Worm (Caenorhabditis elegans) whole organism, L4/young adult: ENCODE measurements around the gene F22E12.1.

Source experiments
- W03F9.2 ChIP-seq: fragments of 150-350 bp; optimal IDR thresholded peaks from 2 replicates; lab custom pipeline; 2014; ENCODE audit warnings: missing biosample characterization, missing genetic modification characterization
- dao-5 ChIP-seq: sonication (generic microtip); optimal IDR thresholded peaks from 2 replicates; lab custom pipeline; 2016; ENCODE audit warnings: missing genotype, missing genetic modification characterization, moderate library complexity, missing compliant biosample characterization
- him-1 ChIP-seq: sonication (generic microtip); optimal IDR thresholded peaks from 2 replicates; lab custom pipeline; 2016; ENCODE audit warnings: missing genotype, missing genetic modification reagents, missing genetic modification characterization, missing compliant biosample characterization

F22E12.1 gene

DNA sequence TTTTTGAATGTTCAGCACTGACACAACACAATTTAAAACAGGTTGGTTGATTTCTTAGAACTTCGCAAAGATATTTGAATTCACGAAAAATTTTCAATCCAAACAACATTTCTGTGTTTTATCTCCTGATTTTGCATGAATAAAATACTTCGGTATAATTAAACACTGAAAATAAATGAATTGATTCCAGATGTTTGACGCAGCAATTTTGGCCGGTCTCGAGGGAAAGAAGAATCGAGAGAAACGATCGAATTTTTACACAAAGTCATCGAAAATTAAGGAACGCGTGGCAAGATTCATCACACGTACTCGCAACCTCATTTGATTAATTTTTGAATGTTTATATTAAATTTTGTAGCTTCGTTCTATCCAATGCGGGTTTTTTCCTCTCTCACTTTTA, 7.0 kb upstream of the F22E12.1 start:
- TF ChIP-seq him-1 (tag; lab: Kevin White, UChicago) (no peak), W03F9.2 (tag; lab: Kevin White, UChicago) (no peak), dao-5 (tag; lab: Kevin White, UChicago) (no peak)

DNA sequence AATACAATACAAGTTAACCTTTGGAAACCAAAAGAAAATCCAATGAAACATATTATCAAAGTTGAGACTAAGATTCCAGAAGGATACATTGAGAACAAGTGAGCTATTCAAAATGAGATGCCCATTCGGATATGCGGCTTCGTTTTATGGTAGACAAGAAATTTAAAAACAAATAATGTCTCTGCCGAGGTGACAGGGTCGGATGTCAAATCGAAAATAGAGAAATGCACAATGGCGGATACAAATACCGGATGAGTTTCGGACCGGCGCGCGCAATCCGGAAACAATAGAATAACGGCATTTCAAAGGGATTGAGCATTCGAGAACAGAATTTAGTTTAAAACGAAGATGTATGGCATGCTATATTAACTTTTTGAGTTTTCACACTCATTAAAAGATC, 6.1 kb upstream of the F22E12.1 start, which contains the start of gene F22E12.3:
F22E12.3 (minus strand) TSS at position 101 of the 400 bp plus-strand sequence.
- TF ChIP-seq him-1 (tag; lab: Kevin White, UChicago) (no peak), dao-5 (tag; lab: Kevin White, UChicago) (no peak), W03F9.2 (tag; lab: Kevin White, UChicago) (no peak)

DNA sequence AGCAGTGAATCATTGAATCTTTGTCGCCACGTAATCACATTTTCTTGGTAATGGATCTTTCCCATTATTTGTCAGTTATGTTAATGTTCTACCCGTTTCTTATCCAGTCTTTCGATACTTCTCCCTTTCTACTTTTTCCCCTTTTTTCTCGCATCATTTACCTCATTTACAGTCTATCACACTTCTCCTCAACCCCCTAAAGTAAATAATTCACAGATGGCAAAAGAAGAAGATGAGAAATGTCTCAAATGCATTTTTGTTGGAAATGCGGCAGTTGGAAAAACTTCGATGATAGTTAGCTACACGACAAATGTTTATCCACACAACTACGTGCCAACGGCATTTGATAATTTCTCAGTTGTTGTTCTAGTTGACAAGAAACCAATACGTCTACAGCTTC, 4.9 kb upstream of the F22E12.1 start, which contains the start of gene chw-1:
chw-1 (plus strand) TSS at position 217 of the 400 bp plus-strand sequence.
- TF ChIP-seq W03F9.2 (tag; lab: Kevin White, UChicago) (no peak), dao-5 (tag; lab: Kevin White, UChicago) (no peak), him-1 (tag; lab: Kevin White, UChicago) (no peak)

DNA sequence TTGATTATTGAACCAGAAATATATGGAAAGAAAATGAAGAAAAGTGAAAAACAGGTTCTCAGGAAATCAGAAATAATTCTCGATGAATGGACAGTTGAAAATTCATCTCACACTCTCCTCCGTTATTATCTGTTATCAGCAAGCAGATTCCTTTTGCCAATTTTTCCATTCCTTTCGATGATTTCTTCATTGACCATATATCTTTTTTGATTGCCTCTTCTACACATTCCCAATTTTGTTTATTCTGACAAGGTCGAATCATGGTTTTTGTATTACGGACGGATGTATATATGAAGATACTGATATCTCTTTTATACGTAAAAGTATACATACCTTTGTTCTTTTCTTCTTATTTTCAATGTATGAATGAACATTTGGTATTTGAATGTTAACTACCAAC, 3.5 kb upstream of the F22E12.1 start:
- no peak for TF ChIP-seq him-1 (tag; lab: Kevin White, UChicago)
- no peak for TF ChIP-seq dao-5 (tag; lab: Kevin White, UChicago)
- TF ChIP-seq W03F9.2 (tag; lab: Kevin White, UChicago): no peak

DNA sequence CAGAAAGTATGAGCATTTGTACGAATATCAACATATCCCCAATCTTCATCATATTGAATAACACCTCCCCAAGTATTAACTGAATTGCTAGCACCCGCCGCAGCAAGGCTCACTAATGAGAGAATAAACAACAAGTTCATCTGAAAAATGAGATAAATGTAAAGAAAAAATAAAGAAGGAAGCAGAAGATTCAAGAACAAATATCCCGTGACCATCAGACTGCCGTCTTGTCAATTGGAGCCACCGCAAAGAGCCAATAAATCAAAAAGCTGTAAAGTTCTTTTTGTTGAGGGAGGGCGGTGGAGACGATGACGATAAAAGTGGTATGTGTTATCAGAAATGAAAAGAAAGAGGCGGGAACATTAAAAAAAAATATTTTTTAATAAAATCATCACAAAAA, 3.7 kb downstream of the F22E12.1 start, which contains the start of gene Y32F6A.5:
Y32F6A.5 (minus strand) TSS at position 140 of the 400 bp plus-strand sequence.
- TF ChIP-seq him-1 (tag; lab: Kevin White, UChicago) (no peak), dao-5 (tag; lab: Kevin White, UChicago) (no peak), W03F9.2 (tag; lab: Kevin White, UChicago) (no peak)

DNA sequence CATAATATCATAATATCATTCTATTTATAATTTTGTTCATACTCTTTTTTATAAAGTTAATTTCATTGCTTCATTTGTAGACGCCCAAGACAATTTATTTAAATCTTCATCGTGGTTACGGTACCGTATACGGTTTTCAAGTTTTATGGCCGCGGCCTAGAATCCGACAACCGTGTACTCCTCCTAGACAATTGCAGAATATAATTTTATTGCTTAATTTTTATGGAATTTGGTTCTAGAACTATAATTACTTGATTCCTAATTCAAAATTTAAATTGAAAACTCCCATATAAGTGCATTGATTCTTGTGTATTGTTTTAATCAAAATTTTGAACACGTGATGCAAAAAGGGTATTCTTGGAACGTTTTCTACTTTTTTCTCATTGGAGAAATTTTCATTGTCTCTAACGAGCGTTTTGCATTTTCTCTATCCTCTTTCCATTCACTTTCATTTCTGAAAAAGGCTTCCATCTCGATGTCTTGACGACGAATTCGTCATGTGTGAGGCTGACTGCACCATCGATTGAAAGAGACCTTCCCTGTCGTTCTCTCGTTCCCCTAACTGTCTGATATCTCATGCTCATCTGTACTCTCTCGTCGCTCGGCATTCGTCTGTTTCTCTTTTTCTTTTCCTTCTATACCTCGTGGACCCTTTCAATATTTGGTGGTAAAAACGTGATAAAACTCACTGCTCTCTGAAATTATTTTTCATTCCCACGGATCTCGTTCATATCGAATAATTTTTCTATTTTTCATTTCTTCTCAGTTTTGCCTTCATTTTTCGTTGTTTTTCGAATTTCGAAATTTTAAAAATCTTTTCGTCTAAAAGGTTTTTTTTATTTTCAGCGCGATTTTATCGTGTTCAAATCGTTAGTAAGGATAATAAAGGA, 15.8 kb downstream of the F22E12.1 start, which contains the start of gene pap-1:
pap-1 (plus strand) TSS at position 840 of the 890 bp plus-strand sequence.
- TF ChIP-seq dao-5 (tag; lab: Kevin White, UChicago) (no peak), W03F9.2 (tag; lab: Kevin White, UChicago) (no peak), him-1 (tag; lab: Kevin White, UChicago) (no peak)

DNA sequence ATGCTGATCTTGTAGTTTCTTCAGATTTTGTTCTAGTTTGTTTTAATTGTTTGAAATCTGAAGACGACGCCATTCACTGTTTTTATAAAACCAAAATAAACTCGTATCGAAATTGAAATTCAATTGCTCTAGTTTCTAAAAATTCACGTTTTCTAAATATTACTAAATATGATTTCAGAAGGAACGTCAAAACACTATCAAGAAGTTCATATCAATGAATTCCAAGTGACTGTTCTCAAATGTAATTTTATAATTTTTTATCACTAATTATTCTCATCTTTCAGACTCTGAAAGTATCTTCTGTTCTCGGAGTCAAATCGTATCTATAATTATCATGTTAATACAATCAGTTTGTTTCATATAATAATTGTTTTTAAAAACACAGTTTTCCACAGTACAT, 16.4 kb downstream of the F22E12.1 start, which contains the start of gene snf-10:
snf-10 (minus strand) TSS at position 101 of the 400 bp plus-strand sequence.
- TF ChIP-seq dao-5 (tag; lab: Kevin White, UChicago): no peak
- TF ChIP-seq him-1 (tag; lab: Kevin White, UChicago): no peak
- TF ChIP-seq W03F9.2 (tag; lab: Kevin White, UChicago): no peak

DNA sequence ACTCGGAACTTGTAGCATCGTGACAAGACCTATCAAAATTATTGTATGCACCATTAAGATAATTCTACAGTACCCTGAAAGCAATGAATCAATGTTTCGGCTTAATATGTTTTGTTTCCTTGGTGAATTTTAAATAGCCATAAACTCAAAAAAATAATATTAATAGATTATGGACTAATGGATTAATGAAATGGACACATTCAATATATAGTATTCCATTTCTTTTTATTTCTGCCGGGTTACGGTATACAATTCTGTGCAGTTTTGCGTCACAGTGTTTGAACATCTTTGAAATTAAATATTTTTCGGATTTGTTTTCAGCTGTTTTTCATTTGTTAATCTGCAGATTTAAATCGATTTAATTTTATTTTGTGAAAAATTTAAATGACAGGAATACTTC, 20.5 kb downstream of the F22E12.1 start, which contains the start of gene set-22:
set-22 (plus strand) TSS at position 301 of the 400 bp plus-strand sequence.
- TF ChIP-seq W03F9.2 (tag; lab: Kevin White, UChicago): no peak
- TF ChIP-seq him-1 (tag; lab: Kevin White, UChicago): no peak

DNA sequence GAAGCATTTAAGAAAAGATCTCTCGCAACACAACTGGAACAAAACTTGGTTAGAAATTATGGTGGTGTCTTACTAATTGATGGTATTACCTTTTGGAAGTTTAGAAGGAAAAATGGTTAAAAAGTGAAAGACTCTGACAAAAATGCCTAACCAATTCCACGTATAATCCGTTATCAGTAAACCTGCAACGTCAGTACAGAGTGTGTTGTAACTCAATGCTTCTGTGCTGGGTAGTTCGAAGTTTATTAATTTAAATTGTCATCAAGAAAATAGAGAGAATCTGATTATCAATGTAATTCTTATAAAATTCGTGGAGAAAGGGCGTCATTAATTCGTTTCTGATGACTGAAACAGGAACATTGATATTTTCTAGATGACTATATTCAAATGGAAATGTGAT, 21.9 kb downstream of the F22E12.1 start:
- TF ChIP-seq dao-5 (tag; lab: Kevin White, UChicago) (no peak), W03F9.2 (tag; lab: Kevin White, UChicago) (no peak), him-1 (tag; lab: Kevin White, UChicago) (no peak)

DNA sequence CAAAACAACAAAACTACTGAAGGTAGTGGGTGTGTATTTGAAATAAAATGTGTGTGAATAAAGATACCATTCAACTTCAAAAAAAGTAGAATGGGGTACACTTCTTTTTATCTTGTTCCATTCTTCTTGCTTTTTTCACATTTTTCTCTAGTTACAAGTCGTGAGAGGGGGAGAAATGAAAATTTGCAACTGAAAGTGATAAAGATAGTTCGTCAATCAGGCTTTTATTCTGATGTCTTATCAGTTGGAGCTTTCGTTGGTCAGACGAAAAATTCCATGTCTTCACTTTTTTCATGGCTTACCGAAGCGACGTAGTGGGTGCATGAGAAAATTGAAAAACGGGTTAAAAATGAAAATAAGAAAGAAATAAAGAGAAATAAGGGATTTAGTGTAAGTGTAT, 23.4 kb downstream of the F22E12.1 start, which contains the start of gene Y32F6A.4:
Y32F6A.4 (minus strand) TSS at position 347 of the 400 bp plus-strand sequence.
- TF ChIP-seq dao-5 (tag; lab: Kevin White, UChicago) (no peak), him-1 (tag; lab: Kevin White, UChicago) (no peak), W03F9.2 (tag; lab: Kevin White, UChicago) (no peak)

DNA sequence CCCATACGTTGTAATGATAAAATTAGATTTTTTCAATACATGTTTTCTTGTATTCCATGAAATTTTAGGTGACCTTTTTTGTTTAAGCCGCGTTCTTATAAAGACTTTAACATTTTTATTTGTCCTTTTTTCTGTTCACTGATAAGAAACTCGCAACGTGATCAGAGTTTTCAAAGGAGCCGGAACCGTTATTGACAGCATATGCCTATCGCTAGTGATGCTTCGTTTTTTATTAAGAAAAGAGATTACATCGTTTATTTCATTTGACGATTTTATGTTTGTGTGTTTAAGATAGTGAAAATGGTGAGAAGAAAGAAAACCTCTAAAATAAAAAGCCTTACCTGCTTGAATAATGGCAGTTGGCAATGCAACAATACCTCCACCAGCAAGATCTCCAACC, 24.5 kb downstream of the F22E12.1 start:
- TF ChIP-seq W03F9.2 (tag; lab: Kevin White, UChicago) (no peak), dao-5 (tag; lab: Kevin White, UChicago) (no peak), him-1 (tag; lab: Kevin White, UChicago) (no peak)

DNA sequence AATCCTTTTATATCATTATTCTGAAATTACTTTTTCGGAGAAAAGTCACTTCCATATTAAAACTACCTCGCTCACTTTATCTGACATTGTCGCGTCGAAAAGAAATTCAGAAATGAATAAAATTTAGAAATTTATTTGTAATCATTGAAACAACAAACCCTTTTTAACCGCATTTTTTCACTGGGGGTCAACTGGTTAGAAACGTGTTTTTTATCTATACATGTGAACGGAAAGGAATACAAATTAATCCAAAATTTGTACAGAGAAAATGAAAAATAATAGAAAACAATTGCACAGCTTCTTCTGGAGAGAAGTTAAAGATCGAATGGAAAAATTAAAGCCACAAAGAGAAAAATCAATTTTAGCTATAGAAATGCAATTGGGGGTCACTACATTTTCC, 28.5 kb downstream of the F22E12.1 start, which contains the start of gene tag-314:
tag-314 (minus strand) TSS at position 101 of the 400 bp plus-strand sequence.
- TF ChIP-seq dao-5 (tag; lab: Kevin White, UChicago) (no peak), W03F9.2 (tag; lab: Kevin White, UChicago) (no peak), him-1 (tag; lab: Kevin White, UChicago) (no peak)

DNA sequence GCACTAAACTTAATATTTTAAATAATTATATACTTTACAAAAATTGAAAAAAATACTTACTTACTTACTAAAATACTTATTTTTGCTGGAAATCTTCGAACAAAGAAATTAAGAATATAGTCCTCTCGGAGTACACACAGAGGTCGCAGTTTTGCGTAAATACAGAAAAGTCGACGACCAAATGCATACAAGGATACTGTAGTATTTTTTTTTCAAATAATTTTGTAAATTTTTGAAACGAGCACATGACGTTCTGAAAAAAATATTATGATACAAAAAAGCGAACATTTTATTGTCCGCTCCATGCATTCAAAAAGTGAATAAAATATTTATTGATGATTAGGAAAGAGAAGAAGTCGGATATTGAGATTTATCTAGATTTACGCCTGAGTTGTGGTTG, 30.9 kb downstream of the F22E12.1 start, which contains the start of gene apc-10:
apc-10 (minus strand) TSS at position 101 of the 400 bp plus-strand sequence.
- no peak for TF ChIP-seq dao-5 (tag; lab: Kevin White, UChicago)
- TF ChIP-seq him-1 (tag; lab: Kevin White, UChicago): no peak
- TF ChIP-seq W03F9.2 (tag; lab: Kevin White, UChicago): peak; percentile 23
